Worm (Caenorhabditis elegans) whole organism, L2 larva: Measurements from ENCODE around the gene srd-43.

Experiments used
- C34F6.9 ChIP-seq: fragments of 150-350 bp; optimal IDR thresholded peaks from 2 replicates; lab custom pipeline; 2014; ENCODE audit warnings: missing biosample characterization, missing genetic modification characterization
- F13H6.1 ChIP-seq: sonication (generic microtip); optimal IDR thresholded peaks from 2 replicates; lab custom pipeline; 2016; ENCODE audit warnings: missing genetic modification characterization, missing compliant biosample characterization
- R02D3.7 ChIP-seq: fragments of 150-350 bp; optimal IDR thresholded peaks from 2 replicates; lab custom pipeline; 2014; ENCODE audit warnings: missing biosample characterization, missing genetic modification characterization
- Y55F3AM.14 ChIP-seq: fragments of 200-800 bp; sonication (Bioruptor generic); optimal IDR thresholded peaks from 2 replicates; lab custom pipeline; 2018; ENCODE audit warnings: mild to moderate bottlenecking, missing genetic modification characterization, missing compliant biosample characterization
- ama-1 ChIP-seq: fragments of 150-350 bp; optimal IDR thresholded peaks from 2 replicates; lab custom pipeline; 2018; ENCODE audit warnings: inconsistent platforms
- blmp-1 ChIP-seq: sonication (generic microtip); optimal IDR thresholded peaks from 2 replicates; lab custom pipeline; 2017; ENCODE audit warnings: missing genetic modification characterization, mild to moderate bottlenecking, missing compliant biosample characterization, antibody characterized with exemption, moderate library complexity; ENCODE audit not compliant: insufficient read depth
- crh-2 ChIP-seq: sonication (generic microtip); optimal IDR thresholded peaks from 2 replicates; lab custom pipeline; 2017; ENCODE audit warnings: missing biosample characterization, missing genetic modification characterization
- elt-1 ChIP-seq: fragments of 150-350 bp; optimal IDR thresholded peaks from 2 replicates; lab custom pipeline; 2014; ENCODE audit warnings: missing biosample characterization, missing genetic modification characterization
- elt-3 ChIP-seq: sonication (generic microtip); optimal IDR thresholded peaks from 2 replicates; lab custom pipeline; 2017; ENCODE audit warnings: missing biosample characterization, missing genetic modification characterization
- fos-1 ChIP-seq: fragments of 150-350 bp; optimal IDR thresholded peaks from 2 replicates; lab custom pipeline; 2014; ENCODE audit warnings: missing biosample characterization, missing genetic modification characterization
- gmeb-1 ChIP-seq: fragments of 150-350 bp; optimal IDR thresholded peaks from 2 replicates; lab custom pipeline; 2014; ENCODE audit warnings: missing biosample characterization, missing genetic modification characterization
- lin-11 ChIP-seq: fragments of 150-350 bp; sonication (generic microtip); optimal IDR thresholded peaks from 2 replicates; lab custom pipeline; 2014; ENCODE audit warnings: missing biosample characterization, missing genetic modification characterization, inconsistent platforms, mixed read lengths
- lin-13 ChIP-seq: fragments of 150-350 bp; optimal IDR thresholded peaks from 2 replicates; lab custom pipeline; 2014; ENCODE audit warnings: missing biosample characterization, missing genetic modification reagents, missing genetic modification characterization
- lsy-2 ChIP-seq, 2 experiments: fragments of 150-350 bp in 1 of 2; sonication (generic microtip) in 1 of 2; optimal IDR thresholded peaks; 2 replicates each; lab custom pipeline; 2014 to 2017; ENCODE audit warnings: missing biosample characterization in 2 of 2, missing genetic modification characterization in 2 of 2
- mab-5 ChIP-seq: fragments of 150-350 bp; optimal IDR thresholded peaks from 2 replicates; lab custom pipeline; 2014; ENCODE audit warnings: missing biosample characterization, missing genetic modification characterization
- mdl-1 ChIP-seq, 2 experiments: fragments of 150-350 bp in 1 of 2; sonication (generic microtip) in 1 of 2; optimal IDR thresholded peaks; 2 replicates each; lab custom pipeline; 2017; ENCODE audit warnings: missing biosample characterization in 2 of 2, missing genetic modification characterization in 2 of 2
- nhr-11 ChIP-seq: fragments of 150-350 bp; optimal IDR thresholded peaks from 2 replicates; lab custom pipeline; 2014; ENCODE audit warnings: missing biosample characterization, missing genetic modification characterization
- nhr-129 ChIP-seq: fragments of 150-350 bp; optimal IDR thresholded peaks from 2 replicates; lab custom pipeline; 2014; ENCODE audit warnings: missing biosample characterization, missing genetic modification characterization
- nhr-21 ChIP-seq: fragments of 150-350 bp; optimal IDR thresholded peaks from 2 replicates; lab custom pipeline; 2014; ENCODE audit warnings: missing biosample characterization, missing genetic modification characterization
- nhr-25 ChIP-seq: fragments of 150-350 bp; sonication (generic microtip); optimal IDR thresholded peaks from 3 replicates; lab custom pipeline; 2014; ENCODE audit warnings: missing biosample characterization, missing genetic modification characterization
- nhr-6 ChIP-seq: fragments of 150-350 bp; optimal IDR thresholded peaks from 2 replicates; lab custom pipeline; 2014; ENCODE audit warnings: missing biosample characterization, missing genetic modification characterization
- peb-1 ChIP-seq: fragments of 150-350 bp; optimal IDR thresholded peaks from 2 replicates; lab custom pipeline; 2014; ENCODE audit warnings: missing biosample characterization, missing genetic modification characterization
- sem-4 ChIP-seq: fragments of 150-350 bp; optimal IDR thresholded peaks from 2 replicates; lab custom pipeline; 2014; ENCODE audit warnings: missing biosample characterization, missing genetic modification reagents, missing genetic modification characterization
- skn-1 ChIP-seq: sonication (generic microtip); optimal IDR thresholded peaks from 2 replicates; lab custom pipeline; 2017; ENCODE audit warnings: missing biosample characterization, missing genetic modification characterization
- sma-3 ChIP-seq: sonication (generic microtip); optimal IDR thresholded peaks from 2 replicates; lab custom pipeline; 2016; ENCODE audit warnings: missing genetic modification reagents, missing genetic modification characterization, missing compliant biosample characterization
- sma-9 ChIP-seq, 2 experiments: fragments of 150-350 bp in 1 of 2; sonication (generic microtip) in 1 of 2; optimal IDR thresholded peaks; 2 replicates each; lab custom pipeline; 2014 to 2016; ENCODE audit warnings: missing genetic modification characterization in 2 of 2, mild to moderate bottlenecking in 1 of 2, missing biosample characterization in 1 of 2, missing compliant biosample characterization in 1 of 2, missing genetic modification reagents in 1 of 2, moderate library complexity in 1 of 2
- snpc-4 ChIP-seq: fragments of 150-350 bp; optimal IDR thresholded peaks from 2 replicates; lab custom pipeline; 2014; ENCODE audit warnings: missing biosample characterization, missing genetic modification characterization
- unc-62 ChIP-seq: fragments of 150-350 bp; optimal IDR thresholded peaks from 2 replicates; lab custom pipeline; 2014; ENCODE audit warnings: missing biosample characterization, missing genetic modification reagents, missing genetic modification characterization
- zag-1 ChIP-seq: fragments of 150-350 bp; optimal IDR thresholded peaks from 2 replicates; lab custom pipeline; 2014; ENCODE audit warnings: missing biosample characterization, missing genetic modification characterization
- ztf-1 ChIP-seq: fragments of 200-800 bp; sonication (Bioruptor generic); conservative IDR thresholded peaks from 2 replicates; pipeline ENCODE4 v1.3.6; 2022; ENCODE audit warnings: missing genetic modification characterization, missing compliant biosample characterization
- ztf-4 ChIP-seq: fragments of 150-350 bp; optimal IDR thresholded peaks from 2 replicates; lab custom pipeline; 2014; ENCODE audit warnings: missing biosample characterization, missing genetic modification characterization

srd-43 gene

ce11 chrX:13350123-13350798, 44.6 kb upstream of the srd-43 start:
- TF ChIP-seq ama-1 (lab: Kevin White, UChicago): no peak
- TF ChIP-seq nhr-129: peak; percentile 4
- TF ChIP-seq sma-3 (GFP tag; lab: Kevin White, UChicago): no peak
- no peak for TF ChIP-seq elt-3 (tag; lab: Kevin White, UChicago)
- 0 out of 2 replicates have a peak, but pooled peaks have one; percentile 64 for TF ChIP-seq ztf-1 (GFP tag; lab: Robert Waterston, UW)
- no peak for TF ChIP-seq mab-5
- no peak for TF ChIP-seq Y55F3AM.14 (GFP tag; lab: Kevin White, UChicago)

- TF ChIP-seq snpc-4 (tag; lab: Kevin White, UChicago) (no peak), ztf-4 (tag; lab: Kevin White, UChicago) (peak; percentile 71), nhr-21 (tag; lab: Kevin White, UChicago) (peak; percentile 84), peb-1 (no peak), nhr-25 (tag; lab: Kevin White, UChicago) (peak; percentile 62), crh-2 (tag; lab: Kevin White, UChicago) (peak; percentile 72), lin-13 (peak; percentile 71), ztf-1 (GFP tag; lab: Robert Waterston, UW) (0 out of 2 replicates have a peak, but pooled peaks have one; percentile 28), unc-62 (peak; percentile 17), zag-1 (tag; lab: Kevin White, UChicago) (no peak), gmeb-1 (tag; lab: Kevin White, UChicago) (no peak), mdl-1 (tag; optimal IDR thresholded peaks at IDR 0.05; lab: Kevin White, UChicago) (no peak), sem-4 (tag; lab: Kevin White, UChicago) (peak; percentile 21), Y55F3AM.14 (GFP tag; lab: Kevin White, UChicago) (peak; percentile 71), F13H6.1 (tag; lab: Kevin White, UChicago) (peak; percentile 37), sma-3 (GFP tag; lab: Kevin White, UChicago) (peak; percentile 73), nhr-11 (tag; lab: Kevin White, UChicago) (peak; percentile 63), lin-11 (tag; lab: Kevin White, UChicago) (no peak), ama-1 (lab: Kevin White, UChicago) (peak; percentile 88), sma-9 (GFP tag; optimal IDR thresholded peaks at IDR 0.05; lab: Kevin White, UChicago) (peak; percentile 52), sma-9 (tag; optimal IDR thresholded peaks at IDR 0.05; lab: Kevin White, UChicago) (no peak), lsy-2 (tag; optimal IDR thresholded peaks at IDR 0.05; lab: Kevin White, UChicago) (peak in 1 of 2 experiments; percentile 66), nhr-6 (tag; lab: Kevin White, UChicago) (no peak)
Observed at ce11 chrX:13349230-13350122, 43.8 kb upstream of the srd-43 start.

ce11 chrX:13348417-13348816, 42.8 kb upstream of the srd-43 start:
- peak; percentile 86 for TF ChIP-seq sma-3 (GFP tag; lab: Kevin White, UChicago)
- peak; percentile 32 for TF ChIP-seq ztf-4 (tag; lab: Kevin White, UChicago)
- no peak for TF ChIP-seq R02D3.7
- TF ChIP-seq lsy-2 (tag; optimal IDR thresholded peaks at IDR 0.05; lab: Kevin White, UChicago): peak in 1 of 2 experiments; percentile 73
- peak; percentile 96 for TF ChIP-seq nhr-129
- peak; percentile 51 for TF ChIP-seq gmeb-1 (tag; lab: Kevin White, UChicago)
- TF ChIP-seq fos-1 (tag; lab: Kevin White, UChicago): peak; percentile 33
- peak; percentile 95 for TF ChIP-seq sma-9 (GFP tag; optimal IDR thresholded peaks at IDR 0.05; lab: Kevin White, UChicago)
- no peak for TF ChIP-seq sma-9 (tag; optimal IDR thresholded peaks at IDR 0.05; lab: Kevin White, UChicago)
- peak; percentile 94 for TF ChIP-seq nhr-21 (tag; lab: Kevin White, UChicago)
- TF ChIP-seq mab-5: no peak
- peak in 1 of 2 experiments; percentile 39 for TF ChIP-seq mdl-1 (tag; optimal IDR thresholded peaks at IDR 0.05; lab: Kevin White, UChicago)
- peak; percentile 55 for TF ChIP-seq C34F6.9
- TF ChIP-seq blmp-1 (tag; lab: Kevin White, UChicago): peak; percentile 72
- TF ChIP-seq nhr-6 (tag; lab: Kevin White, UChicago): peak; percentile 79
- no peak for TF ChIP-seq lin-13
- peak; percentile 26 for TF ChIP-seq skn-1 (tag; lab: Kevin White, UChicago)
- peak; percentile 46 for TF ChIP-seq F13H6.1 (tag; lab: Kevin White, UChicago)
- TF ChIP-seq elt-1 (tag; lab: Kevin White, UChicago): no peak
- peak; percentile 93 for TF ChIP-seq crh-2 (tag; lab: Kevin White, UChicago)
